Worm (Caenorhabditis elegans) whole organism, L1 larva: ENCODE data around the gene cdc-14.

Source experiments
- C16A3.4 ChIP-seq: fragments of 150-350 bp; optimal IDR thresholded peaks from 2 replicates; lab custom pipeline; 2014; ENCODE audit warnings: missing biosample characterization, missing genetic modification characterization
- F16B12.6 ChIP-seq: fragments of 150-350 bp; optimal IDR thresholded peaks from 2 replicates; lab custom pipeline; 2014; ENCODE audit warnings: missing biosample characterization, missing genetic modification characterization
- aha-1 ChIP-seq: fragments of 150-350 bp; optimal IDR thresholded peaks from 2 replicates; lab custom pipeline; 2014; ENCODE audit warnings: missing biosample characterization, missing genetic modification characterization
- alr-1 ChIP-seq: fragments of 200-800 bp; sonication (Bioruptor generic); optimal IDR thresholded peaks from 2 replicates; lab custom pipeline; 2018; ENCODE audit warnings: borderline replicate concordance, mild to moderate bottlenecking, missing genetic modification characterization, missing compliant biosample characterization
- ama-1 ChIP-seq: fragments of 150-350 bp; optimal IDR thresholded peaks from 2 replicates; lab custom pipeline; 2014
- ceh-63 ChIP-seq: fragments of 200-800 bp; sonication (Bioruptor generic); optimal IDR thresholded peaks from 2 replicates; lab custom pipeline; 2018; ENCODE audit warnings: mild to moderate bottlenecking, missing genetic modification characterization, missing compliant biosample characterization
- ceh-8 ChIP-seq: fragments of 200-800 bp; sonication (Bioruptor generic); optimal IDR thresholded peaks from 2 replicates; lab custom pipeline; 2018; ENCODE audit warnings: mild to moderate bottlenecking, missing genetic modification characterization, moderate library complexity, missing compliant biosample characterization
- ceh-82 ChIP-seq, 3 experiments: fragments of 150-350 bp in 1 of 3; sonication (generic microtip) in 2 of 3; optimal IDR thresholded peaks; 2 replicates each; lab custom pipeline; 2014 to 2017; ENCODE audit warnings: missing biosample characterization in 3 of 3, missing genetic modification characterization in 3 of 3
- ceh-88 ChIP-seq: fragments of 200-800 bp; sonication (Bioruptor generic); IDR thresholded peaks from 2 replicates; pipeline ENCODE4 v1.3.6; 2022; ENCODE audit warnings: missing genetic modification characterization, missing compliant biosample characterization
- ces-1 ChIP-seq: fragments of 150-350 bp; optimal IDR thresholded peaks from 2 replicates; lab custom pipeline; 2014; ENCODE audit warnings: missing biosample characterization, missing genetic modification reagents, missing genetic modification characterization
- dpl-1 ChIP-seq, 3 experiments: fragments of 150-350 bp in 2 of 3; sonication (generic microtip) in 1 of 3; optimal IDR thresholded peaks; 2 replicates each; lab custom pipeline; 2014 to 2017; ENCODE audit warnings: missing biosample characterization in 3 of 3, missing genetic modification characterization in 3 of 3, missing genetic modification reagents in 3 of 3
- efl-3 ChIP-seq: fragments of 200-800 bp; sonication (Bioruptor generic); optimal IDR thresholded peaks from 2 replicates; lab custom pipeline; 2018; ENCODE audit warnings: mild to moderate bottlenecking, missing genetic modification characterization, missing compliant biosample characterization
- egl-13 ChIP-seq: sonication (generic microtip); optimal IDR thresholded peaks from 2 replicates; lab custom pipeline; 2016; ENCODE audit warnings: missing genotype, missing genetic modification reagents, missing genetic modification characterization, missing compliant biosample characterization
- egl-27 ChIP-seq, 2 experiments: fragments of 150-350 bp in 1 of 2; sonication (generic microtip); optimal IDR thresholded peaks; 3 replicates each; lab custom pipeline; 2017 to 2018; ENCODE audit warnings: missing biosample characterization in 2 of 2, missing genetic modification characterization in 2 of 2, missing genetic modification reagents in 2 of 2
- elt-2 ChIP-seq: sonication (generic microtip); optimal IDR thresholded peaks from 2 replicates; lab custom pipeline; 2016; ENCODE audit warnings: missing genetic modification characterization, mild to moderate bottlenecking, inconsistent platforms, missing compliant biosample characterization, missing genetic modification reagents
- elt-3 ChIP-seq, 6 experiments: fragments of 150-350 bp in 1 of 6; sonication (generic microtip); optimal IDR thresholded peaks; 2 replicates each; lab custom pipeline; 2017 to 2018; ENCODE audit warnings: missing biosample characterization in 6 of 6, missing genetic modification characterization in 6 of 6, inconsistent platforms in 1 of 6
- ets-5 ChIP-seq: fragments of 200-800 bp; sonication (Bioruptor generic); IDR thresholded peaks from 2 replicates; pipeline ENCODE4 v1.3.6; 2022; ENCODE audit warnings: missing genetic modification characterization, missing compliant biosample characterization
- fkh-10 ChIP-seq: sonication (generic microtip); optimal IDR thresholded peaks from 2 replicates; lab custom pipeline; 2017; ENCODE audit warnings: missing biosample characterization, missing genetic modification reagents, missing genetic modification characterization
- fos-1 ChIP-seq: fragments of 150-350 bp; optimal IDR thresholded peaks from 2 replicates; lab custom pipeline; 2014; ENCODE audit warnings: missing biosample characterization, missing genetic modification characterization
- hlh-17 ChIP-seq: fragments of 200-800 bp; sonication (Bioruptor generic); optimal IDR thresholded peaks from 2 replicates; lab custom pipeline; 2018; ENCODE audit warnings: missing genetic modification characterization, mild to moderate bottlenecking, missing compliant biosample characterization, moderate library complexity, borderline replicate concordance
- hlh-4 ChIP-seq: sonication (generic microtip); optimal IDR thresholded peaks from 2 replicates; lab custom pipeline; 2016; ENCODE audit warnings: mild to moderate bottlenecking, missing genetic modification characterization, missing compliant biosample characterization
- jun-1 ChIP-seq: fragments of 150-350 bp; optimal IDR thresholded peaks from 2 replicates; lab custom pipeline; 2014; ENCODE audit warnings: missing biosample characterization, missing genetic modification reagents, missing genetic modification characterization
- lin-39 ChIP-seq: fragments of 150-350 bp; optimal IDR thresholded peaks from 2 replicates; lab custom pipeline; 2014; ENCODE audit warnings: missing biosample characterization, missing genetic modification reagents, missing genetic modification characterization
- lsy-2 ChIP-seq, 2 experiments: fragments of 150-350 bp; optimal IDR thresholded peaks; 2 replicates each; lab custom pipeline; 2014; ENCODE audit warnings: missing biosample characterization in 2 of 2, missing genetic modification characterization in 2 of 2
- mab-9 ChIP-seq: fragments of 200-800 bp; sonication (Bioruptor generic); IDR thresholded peaks from 2 replicates; pipeline ENCODE4 v1.3.6; 2022; ENCODE audit warnings: missing genetic modification reagents, missing genetic modification characterization, missing compliant biosample characterization
- mdl-1 ChIP-seq, 2 experiments: fragments of 150-350 bp; optimal IDR thresholded peaks; 2 replicates each; lab custom pipeline; 2014 to 2017; ENCODE audit warnings: missing biosample characterization in 2 of 2, missing genetic modification characterization in 2 of 2, inconsistent platforms in 1 of 2
- mef-2 ChIP-seq: fragments of 150-350 bp; optimal IDR thresholded peaks from 2 replicates; lab custom pipeline; 2014; ENCODE audit warnings: missing biosample characterization, missing genetic modification characterization
- nhr-12 ChIP-seq: sonication (generic microtip); optimal IDR thresholded peaks from 2 replicates; lab custom pipeline; 2017; ENCODE audit warnings: missing biosample characterization, missing genetic modification characterization
- nhr-20 ChIP-seq: sonication (generic microtip); optimal IDR thresholded peaks from 2 replicates; lab custom pipeline; 2016; ENCODE audit warnings: mild to moderate bottlenecking, missing genetic modification characterization, missing compliant biosample characterization
- nhr-237 ChIP-seq: fragments of 150-350 bp; optimal IDR thresholded peaks from 2 replicates; lab custom pipeline; 2014; ENCODE audit warnings: missing biosample characterization, missing genetic modification characterization
- nhr-71 ChIP-seq: sonication (generic microtip); optimal IDR thresholded peaks from 2 replicates; lab custom pipeline; 2016; ENCODE audit warnings: mild to moderate bottlenecking, missing genetic modification characterization, moderate library complexity, missing compliant biosample characterization
- nhr-85 ChIP-seq: sonication (generic microtip); peaks from one replicate; lab custom pipeline; 2016; ENCODE audit warnings: missing genetic modification characterization, inconsistent platforms, missing compliant biosample characterization
- nhr-90 ChIP-seq: sonication (generic microtip); optimal IDR thresholded peaks from 2 replicates; lab custom pipeline; 2016; ENCODE audit warnings: mild to moderate bottlenecking, missing genetic modification characterization, missing compliant biosample characterization; ENCODE audit not compliant: poor library complexity
- pqm-1 ChIP-seq: sonication (generic microtip); optimal IDR thresholded peaks from 3 replicates; lab custom pipeline; 2017; ENCODE audit warnings: missing biosample characterization, missing genetic modification characterization
- rnt-1 ChIP-seq: sonication (generic microtip); optimal IDR thresholded peaks from 2 replicates; lab custom pipeline; 2016; ENCODE audit warnings: mild to moderate bottlenecking, missing genetic modification characterization, moderate library complexity, missing compliant biosample characterization
- skn-1 ChIP-seq: fragments of 150-350 bp; optimal IDR thresholded peaks from 2 replicates; lab custom pipeline; 2014; ENCODE audit warnings: missing biosample characterization, missing genetic modification characterization
- snu-23 ChIP-seq: sonication (generic microtip); optimal IDR thresholded peaks from 2 replicates; lab custom pipeline; 2016; ENCODE audit warnings: missing genetic modification characterization, missing compliant biosample characterization
- sup-37 ChIP-seq: fragments of 200-800 bp; sonication (Bioruptor generic); optimal IDR thresholded peaks from 2 replicates; lab custom pipeline; 2018; ENCODE audit warnings: mild to moderate bottlenecking, missing genetic modification characterization, missing compliant biosample characterization
- tbx-2 ChIP-seq: sonication (generic microtip); optimal IDR thresholded peaks from 2 replicates; lab custom pipeline; 2016; ENCODE audit warnings: missing genetic modification characterization, missing compliant biosample characterization
- tlp-1 ChIP-seq: fragments of 150-350 bp; optimal IDR thresholded peaks from 2 replicates; lab custom pipeline; 2014; ENCODE audit warnings: missing biosample characterization, missing genetic modification characterization
- unc-130 ChIP-seq: fragments of 150-350 bp; optimal IDR thresholded peaks from 2 replicates; lab custom pipeline; 2017; ENCODE audit warnings: missing biosample characterization, missing genetic modification characterization, inconsistent platforms
- unc-62 ChIP-seq: fragments of 150-350 bp; optimal IDR thresholded peaks from 2 replicates; lab custom pipeline; 2014; ENCODE audit warnings: missing biosample characterization, missing genetic modification reagents, missing genetic modification characterization
- unc-86 ChIP-seq: sonication (generic microtip); optimal IDR thresholded peaks from 2 replicates; lab custom pipeline; 2016; ENCODE audit warnings: missing genetic modification characterization, missing compliant biosample characterization
- unc-98 ChIP-seq: fragments of 200-800 bp; sonication (Bioruptor generic); IDR thresholded peaks from 2 replicates; pipeline ENCODE4 v1.3.6; 2022; ENCODE audit warnings: missing genetic modification characterization, missing compliant biosample characterization
- xbp-1 ChIP-seq: sonication (generic microtip); optimal IDR thresholded peaks from 2 replicates; lab custom pipeline; 2016; ENCODE audit warnings: missing genetic modification characterization, missing compliant biosample characterization
- zip-4 ChIP-seq: fragments of 200-800 bp; sonication (Bioruptor generic); optimal IDR thresholded peaks from 2 replicates; lab custom pipeline; 2018; ENCODE audit warnings: mild to moderate bottlenecking, missing genetic modification characterization, moderate library complexity, missing compliant biosample characterization
- ztf-11 ChIP-seq, 2 experiments: sonication (generic microtip); optimal IDR thresholded peaks; 2 replicates each; lab custom pipeline; 2016 to 2017; ENCODE audit warnings: missing genetic modification characterization in 2 of 2, missing biosample characterization in 1 of 2, missing compliant biosample characterization in 1 of 2
- ztf-4 ChIP-seq: fragments of 150-350 bp; optimal IDR thresholded peaks from 2 replicates; lab custom pipeline; 2014; ENCODE audit warnings: missing biosample characterization, missing genetic modification characterization

The cdc-14 gene

DNA sequence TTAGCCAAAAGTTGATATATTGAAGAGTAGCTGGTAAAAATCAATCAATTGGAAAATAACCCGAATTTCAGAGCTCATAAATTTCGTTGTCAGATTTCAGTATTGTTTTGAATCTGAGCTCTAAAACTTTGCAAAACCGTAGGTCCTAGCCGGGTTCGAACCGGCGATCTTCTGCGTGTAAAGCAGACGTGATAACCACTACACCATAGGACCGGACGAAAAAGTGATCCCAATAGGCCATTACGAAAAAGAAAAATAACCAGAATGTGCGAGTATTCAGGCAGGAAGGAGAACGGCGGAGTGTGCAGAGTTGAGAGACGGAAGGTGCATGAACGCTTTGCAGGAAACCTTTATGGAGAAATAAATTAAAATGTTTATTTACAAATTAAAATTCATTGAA, 16.2 kb downstream of the cdc-14 start (continued):
- TF ChIP-seq lin-39 (no peak), nhr-71 (tag; lab: Kevin White, UChicago) (peak; percentile 52), nhr-12 (tag; lab: Kevin White, UChicago) (no peak), ztf-4 (tag; lab: Kevin White, UChicago) (no peak), unc-98 (GFP tag; lab: Robert Waterston, UW) (no peak), pqm-1 (tag; lab: Kevin White, UChicago) (no peak), nhr-85 (tag; lab: Kevin White, UChicago) (no peak), egl-27 (tag; optimal IDR thresholded peaks at IDR 0.05; lab: Kevin White, UChicago) (no peak), elt-3 (tag; optimal IDR thresholded peaks at IDR 0.05; lab: Kevin White, UChicago) (no peak), mef-2 (tag; lab: Kevin White, UChicago) (no peak), efl-3 (no peak), rnt-1 (tag; lab: Kevin White, UChicago) (peak; percentile 59), jun-1 (tag; lab: Kevin White, UChicago) (no peak), ztf-11 (tag; optimal IDR thresholded peaks at IDR 0.05; lab: Kevin White, UChicago) (no peak), ets-5 (no peak), xbp-1 (tag; lab: Kevin White, UChicago) (peak; percentile 5), ama-1 (lab: Kevin White, UChicago) (no peak), zip-4 (GFP tag; lab: Kevin White, UChicago) (no peak), mab-9 (GFP tag; lab: Robert Waterston, UW) (no peak), ces-1 (GFP tag; lab: Kevin White, UChicago) (no peak), snu-23 (peak; percentile 55), fkh-10 (no peak), ceh-88 (GFP tag; lab: Robert Waterston, UW) (no peak), sup-37 (GFP tag; lab: Kevin White, UChicago) (no peak), aha-1 (tag; lab: Kevin White, UChicago) (no peak), egl-13 (tag; lab: Kevin White, UChicago) (peak; percentile 0), lsy-2 (tag; optimal IDR thresholded peaks at IDR 0.05; lab: Kevin White, UChicago) (peak in 1 of 2 experiments; percentile 60), ceh-63 (no peak), tlp-1 (tag; lab: Kevin White, UChicago) (no peak), nhr-20 (tag; lab: Kevin White, UChicago) (peak; percentile 34), dpl-1 (GFP tag; optimal IDR thresholded peaks at IDR 0.05; lab: Kevin White, UChicago) (peak; percentile 18 to 31 (median 29)), ceh-8 (GFP tag; lab: Kevin White, UChicago) (no peak), unc-62 (no peak), alr-1 (tag; lab: Kevin White, UChicago) (no peak), mdl-1 (tag; optimal IDR thresholded peaks at IDR 0.05; lab: Kevin White, UChicago) (peak in 1 of 2 experiments; percentile 30), unc-130 (no peak), C16A3.4 (tag; lab: Kevin White, UChicago) (peak; percentile 54), fos-1 (tag; lab: Kevin White, UChicago) (no peak), unc-86 (tag; lab: Kevin White, UChicago) (no peak), hlh-17 (GFP tag; lab: Kevin White, UChicago) (no peak), skn-1 (tag; lab: Kevin White, UChicago) (peak; percentile 40)
- TF ChIP-seq, all 84 proteins: peak for 23

DNA sequence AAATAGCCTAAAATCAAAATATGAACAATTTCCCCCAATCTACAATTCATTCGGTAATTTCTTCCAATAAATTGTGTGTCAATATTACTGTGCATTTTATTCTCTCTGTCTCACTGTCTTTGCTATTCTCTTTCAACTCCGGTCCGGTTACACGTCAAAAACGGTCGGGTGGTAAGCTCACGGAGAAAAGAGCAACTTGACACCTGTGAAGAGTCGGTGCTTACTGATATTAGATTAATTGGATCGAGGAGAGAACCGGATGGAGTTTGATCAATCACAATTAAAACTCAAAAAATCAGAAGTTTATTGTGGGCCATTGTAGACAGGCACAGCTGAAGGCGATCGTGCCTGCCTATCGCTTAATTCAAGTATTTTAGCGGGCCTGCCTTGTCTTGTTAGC, 18.3 kb downstream of the cdc-14 start:
- TF ChIP-seq F16B12.6 (tag; lab: Kevin White, UChicago) (no peak), nhr-20 (tag; lab: Kevin White, UChicago) (peak; percentile 3), ceh-82 (tag; optimal IDR thresholded peaks at IDR 0.05; lab: Kevin White, UChicago) (no peak), lsy-2 (tag; optimal IDR thresholded peaks at IDR 0.05; lab: Kevin White, UChicago) (no peak), egl-27 (tag; optimal IDR thresholded peaks at IDR 0.05; lab: Kevin White, UChicago) (no peak), unc-130 (no peak), elt-2 (peak; percentile 11), nhr-237 (tag; lab: Kevin White, UChicago) (no peak), ama-1 (lab: Kevin White, UChicago) (no peak), nhr-90 (tag; lab: Kevin White, UChicago) (no peak), nhr-71 (tag; lab: Kevin White, UChicago) (peak; percentile 16), unc-98 (GFP tag; lab: Robert Waterston, UW) (no peak), hlh-4 (tag; lab: Kevin White, UChicago) (no peak), tbx-2 (tag; lab: Kevin White, UChicago) (no peak)
